Worm (Caenorhabditis elegans) whole organism, L3 larva: ENCODE results near the gene nduf-2.2.

Source experiments
- ceh-28 ChIP-seq: fragments of 150-350 bp; optimal IDR thresholded peaks from 2 replicates; lab custom pipeline; 2014; ENCODE audit warnings: missing biosample characterization, missing genetic modification reagents, missing genetic modification characterization
- elt-3 ChIP-seq, 3 experiments: fragments of 150-350 bp in 1 of 3; sonication (generic microtip) in 2 of 3; optimal IDR thresholded peaks; 2 replicates in 2 of 3; 4 replicates in 1 of 3; lab custom pipeline; 2014 to 2017; ENCODE audit warnings: missing biosample characterization in 3 of 3, missing genetic modification characterization in 3 of 3
- mdl-1 ChIP-seq: fragments of 150-350 bp; optimal IDR thresholded peaks from 2 replicates; lab custom pipeline; 2014; ENCODE audit warnings: missing biosample characterization, missing genetic modification characterization
- tbx-2 ChIP-seq: sonication (generic microtip); optimal IDR thresholded peaks from 2 replicates; lab custom pipeline; 2016; ENCODE audit warnings: mild to moderate bottlenecking, missing genetic modification characterization, missing compliant biosample characterization

- TF ChIP-seq mdl-1 (tag; lab: Kevin White, UChicago) (no peak), ceh-28 (tag; lab: Kevin White, UChicago) (no peak), tbx-2 (tag; lab: Kevin White, UChicago) (no peak), elt-3 (tag; optimal IDR thresholded peaks at IDR 0.05; lab: Kevin White, UChicago) (no peak)
Observed at ce11 chrIII:6446807-6447206, 18.2 kb upstream of the nduf-2.2 start, which contains the start of gene let-721.
